Worm (Caenorhabditis elegans) whole organism, late embryonic: ENCODE results near the gene Y105C5B.25.

Source experiments
- F13H6.1 ChIP-seq: sonication (generic microtip); optimal IDR thresholded peaks from 2 replicates; lab custom pipeline; 2016; ENCODE audit warnings: missing genetic modification characterization, missing compliant biosample characterization
- K02D7.2 ChIP-seq: sonication (generic microtip); optimal IDR thresholded peaks from 2 replicates; lab custom pipeline; 2017; ENCODE audit warnings: mild to moderate bottlenecking, missing genetic modification characterization, missing compliant biosample characterization
- ahr-1 ChIP-seq: sonication (generic microtip); optimal IDR thresholded peaks from 2 replicates; lab custom pipeline; 2016; ENCODE audit warnings: missing genetic modification characterization, missing compliant biosample characterization
- ama-1 ChIP-seq: fragments of 150-350 bp; optimal IDR thresholded peaks from 2 replicates; lab custom pipeline; 2014
- ceh-18 ChIP-seq: sonication (generic microtip); optimal IDR thresholded peaks from 2 replicates; lab custom pipeline; 2016; ENCODE audit warnings: missing genetic modification characterization, missing compliant biosample characterization
- ceh-19 ChIP-seq: fragments of 200-800 bp; sonication (Bioruptor generic); optimal IDR thresholded peaks from 2 replicates; lab custom pipeline; 2018; ENCODE audit warnings: mild to moderate bottlenecking, missing genetic modification characterization, missing compliant biosample characterization
- ceh-2 ChIP-seq: sonication (generic microtip); optimal IDR thresholded peaks from 2 replicates; lab custom pipeline; 2016; ENCODE audit warnings: missing genotype, missing genetic modification characterization, missing compliant biosample characterization
- ceh-22 ChIP-seq: sonication (generic microtip); optimal IDR thresholded peaks from 2 replicates; lab custom pipeline; 2017; ENCODE audit warnings: missing biosample characterization, missing genetic modification characterization
- ceh-24 ChIP-seq: sonication (generic microtip); optimal IDR thresholded peaks from 2 replicates; lab custom pipeline; 2016; ENCODE audit warnings: mild to moderate bottlenecking, missing genetic modification characterization, missing compliant biosample characterization
- ceh-31 ChIP-seq: sonication (generic microtip); optimal IDR thresholded peaks from 2 replicates; lab custom pipeline; 2016; ENCODE audit warnings: missing genetic modification characterization, missing compliant biosample characterization
- ceh-34 ChIP-seq: sonication (generic microtip); optimal IDR thresholded peaks from 2 replicates; lab custom pipeline; 2016; ENCODE audit warnings: mild to moderate bottlenecking, missing genetic modification characterization, missing compliant biosample characterization
- ceh-48 ChIP-seq: sonication (generic microtip); optimal IDR thresholded peaks from 2 replicates; lab custom pipeline; 2016; ENCODE audit warnings: missing genetic modification characterization, inconsistent platforms, missing compliant biosample characterization
- ceh-6 ChIP-seq: fragments of 200-800 bp; sonication (Bioruptor generic); optimal IDR thresholded peaks from 2 replicates; lab custom pipeline; 2018; ENCODE audit warnings: mild to moderate bottlenecking, missing genetic modification characterization, missing compliant biosample characterization
- ceh-9 ChIP-seq: sonication (generic microtip); optimal IDR thresholded peaks from 2 replicates; lab custom pipeline; 2016; ENCODE audit warnings: mild to moderate bottlenecking, missing genetic modification characterization, inconsistent platforms, missing compliant biosample characterization
- dmd-4 ChIP-seq: sonication (generic microtip); optimal IDR thresholded peaks from 2 replicates; lab custom pipeline; 2016; ENCODE audit warnings: borderline replicate concordance, missing genetic modification characterization, missing compliant biosample characterization
- dve-1 ChIP-seq: sonication (generic microtip); optimal IDR thresholded peaks from 2 replicates; lab custom pipeline; 2017; ENCODE audit warnings: antibody characterized with exemption, mild to moderate bottlenecking, missing genetic modification characterization, missing compliant biosample characterization
- elt-4 ChIP-seq: sonication (generic microtip); optimal IDR thresholded peaks from 2 replicates; lab custom pipeline; 2016; ENCODE audit warnings: missing genetic modification characterization, missing compliant biosample characterization
- fax-1 ChIP-seq: sonication (generic microtip); optimal IDR thresholded peaks from 2 replicates; lab custom pipeline; 2016; ENCODE audit warnings: missing genotype, missing genetic modification characterization, missing compliant biosample characterization
- fkh-10 ChIP-seq: fragments of 150-350 bp; optimal IDR thresholded peaks from 2 replicates; lab custom pipeline; 2014; ENCODE audit warnings: missing biosample characterization, missing genetic modification reagents, missing genetic modification characterization
- hlh-30 ChIP-seq: sonication (generic microtip); optimal IDR thresholded peaks from 2 replicates; lab custom pipeline; 2017; ENCODE audit warnings: antibody characterized with exemption, missing genetic modification characterization, missing compliant biosample characterization; ENCODE audit not compliant: insufficient read depth
- lim-6 ChIP-seq: sonication (generic microtip); optimal IDR thresholded peaks from 2 replicates; lab custom pipeline; 2016; ENCODE audit warnings: missing genetic modification characterization, missing compliant biosample characterization
- lin-11 ChIP-seq: fragments of 200-800 bp; sonication (Bioruptor generic); optimal IDR thresholded peaks from 2 replicates; lab custom pipeline; 2018; ENCODE audit warnings: mild to moderate bottlenecking, missing genetic modification characterization, missing compliant biosample characterization
- nfya-1 ChIP-seq: sonication (generic microtip); optimal IDR thresholded peaks from 2 replicates; lab custom pipeline; 2017; ENCODE audit warnings: missing genetic modification characterization, mild to moderate bottlenecking, missing compliant biosample characterization, antibody characterized with exemption, moderate library complexity
- nhr-232 ChIP-seq: sonication (generic microtip); optimal IDR thresholded peaks from 2 replicates; lab custom pipeline; 2016; ENCODE audit warnings: missing genetic modification characterization, missing compliant biosample characterization
- pag-3 ChIP-seq: sonication (generic microtip); optimal IDR thresholded peaks from 2 replicates; lab custom pipeline; 2016; ENCODE audit warnings: missing compliant biosample characterization, missing genetic modification characterization, borderline replicate concordance
- pat-9 ChIP-seq: fragments of 200-800 bp; sonication (Bioruptor generic); optimal IDR thresholded peaks from 2 replicates; lab custom pipeline; 2018; ENCODE audit warnings: mild to moderate bottlenecking, missing genetic modification characterization, moderate library complexity, missing compliant biosample characterization
- pax-1 ChIP-seq: fragments of 150-350 bp; optimal IDR thresholded peaks from 2 replicates; lab custom pipeline; 2014; ENCODE audit warnings: missing biosample characterization, missing genetic modification characterization
- pha-2 ChIP-seq: sonication (generic microtip); optimal IDR thresholded peaks from 2 replicates; lab custom pipeline; 2017; ENCODE audit warnings: mild to moderate bottlenecking, missing genetic modification characterization, missing compliant biosample characterization
- pros-1 ChIP-seq: fragments of 150-350 bp; optimal IDR thresholded peaks from 2 replicates; lab custom pipeline; 2014; ENCODE audit warnings: missing biosample characterization, missing genetic modification reagents, missing genetic modification characterization
- ref-2 ChIP-seq: sonication (generic microtip); optimal IDR thresholded peaks from 2 replicates; lab custom pipeline; 2016; ENCODE audit warnings: missing genetic modification characterization, missing compliant biosample characterization
- sox-2 ChIP-seq: fragments of 200-800 bp; sonication (Bioruptor generic); IDR thresholded peaks from 2 replicates; pipeline ENCODE4 v1.3.6; 2022; ENCODE audit warnings: missing genetic modification reagents, missing genetic modification characterization, missing compliant biosample characterization
- sox-4 ChIP-seq: sonication (generic microtip); optimal IDR thresholded peaks from 2 replicates; lab custom pipeline; 2017; ENCODE audit warnings: mild to moderate bottlenecking, missing genetic modification characterization, inconsistent platforms, missing compliant biosample characterization
- tbx-7 ChIP-seq: sonication (generic microtip); optimal IDR thresholded peaks from 2 replicates; lab custom pipeline; 2016; ENCODE audit warnings: missing genotype, missing genetic modification characterization, missing compliant biosample characterization
- ttx-3 ChIP-seq: sonication (generic microtip); optimal IDR thresholded peaks from 2 replicates; lab custom pipeline; 2016; ENCODE audit warnings: missing genetic modification reagents, missing genetic modification characterization, missing compliant biosample characterization
- unc-3 ChIP-seq, 2 experiments: fragments of 200-800 bp in 1 of 2; sonication (Bioruptor generic) in 1 of 2; sonication (generic microtip) in 1 of 2; conservative IDR thresholded peaks in 1 of 2; optimal IDR thresholded peaks in 1 of 2; 2 replicates each; pipeline versions ENCODE4 v1.3.6 to Lab custom; 2016 to 2022; ENCODE audit warnings: missing compliant biosample characterization in 2 of 2, missing genetic modification characterization in 2 of 2, missing genetic modification reagents in 1 of 2
- unc-86 ChIP-seq: sonication (generic microtip); optimal IDR thresholded peaks from 2 replicates; lab custom pipeline; 2016; ENCODE audit warnings: missing genetic modification characterization, missing compliant biosample characterization

Gene Y105C5B.25

ce11 chrIV:16138765-16139164 is 8.2 kb downstream of the Y105C5B.25 start:
- no peak for TF ChIP-seq unc-3 (GFP tag; conservative IDR thresholded peaks at IDR 0.05; lab: Robert Waterston, UW)
- no peak for TF ChIP-seq unc-3 (tag; optimal IDR thresholded peaks at IDR 0.05; lab: Kevin White, UChicago)
- no peak for TF ChIP-seq K02D7.2 (tag; lab: Kevin White, UChicago)
- TF ChIP-seq ceh-2 (tag; lab: Kevin White, UChicago), result no peak
- TF ChIP-seq fax-1 (tag; lab: Kevin White, UChicago), result no peak
- TF ChIP-seq ceh-24, result no peak
- TF ChIP-seq nfya-1 (tag; lab: Kevin White, UChicago), result no peak
- no peak for TF ChIP-seq F13H6.1 (tag; lab: Kevin White, UChicago)
- TF ChIP-seq lin-11 (tag; lab: Kevin White, UChicago), result no peak
- TF ChIP-seq fkh-10 (GFP tag; lab: Kevin White, UChicago), result no peak
- no peak for TF ChIP-seq pha-2 (tag; lab: Kevin White, UChicago)

DNA sequence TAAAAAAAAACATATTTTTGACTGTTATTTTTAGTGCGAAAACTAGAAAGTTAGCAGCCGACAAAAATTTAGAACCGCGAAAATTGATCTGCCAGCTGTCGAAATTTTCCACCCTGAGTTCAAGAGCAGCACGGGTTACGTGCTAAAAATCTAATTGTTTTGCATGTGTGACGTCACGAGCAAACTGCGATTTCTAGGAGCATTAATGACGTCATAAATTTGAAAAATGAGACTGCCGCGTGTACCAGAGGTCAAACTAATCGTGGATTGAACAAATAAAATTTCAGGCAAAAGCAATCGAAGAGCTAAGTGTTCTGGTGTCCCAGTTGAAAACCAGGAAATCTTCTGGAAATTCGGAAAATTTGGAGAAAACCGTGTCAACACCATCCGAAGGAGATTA is 13.2 kb downstream of the Y105C5B.25 start:
- TF ChIP-seq nhr-232 (no peak), ceh-2 (tag; lab: Kevin White, UChicago) (no peak), F13H6.1 (tag; lab: Kevin White, UChicago) (no peak), sox-4 (tag; lab: Kevin White, UChicago) (no peak)

- TF ChIP-seq hlh-30 (no peak), ama-1 (no peak), ceh-6 (no peak), ceh-31 (tag; lab: Kevin White, UChicago) (no peak), ceh-2 (tag; lab: Kevin White, UChicago) (no peak), pat-9 (tag; lab: Kevin White, UChicago) (no peak), unc-86 (tag; lab: Kevin White, UChicago) (no peak), ceh-48 (tag; lab: Kevin White, UChicago) (no peak), K02D7.2 (tag; lab: Kevin White, UChicago) (no peak), fkh-10 (GFP tag; lab: Kevin White, UChicago) (no peak), pag-3 (no peak), ceh-19 (GFP tag; lab: Kevin White, UChicago) (no peak), dmd-4 (no peak), sox-2 (GFP tag; lab: Robert Waterston, UW) (no peak)
- TF ChIP-seq, all 69 proteins: peak for 0
Measured at ce11 chrIV:16132164-16132563, 14.8 kb downstream of the Y105C5B.25 start, which contains the start of gene hlh-32. Gene hlh-32, plus strand, starts transcription at chrIV:16132464.

- TF ChIP-seq fkh-10 (GFP tag; lab: Kevin White, UChicago), result no peak
- TF ChIP-seq nfya-1 (tag; lab: Kevin White, UChicago), result no peak
- no peak for TF ChIP-seq pax-1 (tag; lab: Kevin White, UChicago)
- TF ChIP-seq pros-1, result no peak
- no peak for TF ChIP-seq ceh-24
- TF ChIP-seq ahr-1 (tag; lab: Kevin White, UChicago), result no peak
- TF ChIP-seq ceh-34 (tag; lab: Kevin White, UChicago), result no peak
- no peak for TF ChIP-seq ref-2 (tag; lab: Kevin White, UChicago)
- no peak for TF ChIP-seq ceh-6
- no peak for TF ChIP-seq ceh-9 (tag; lab: Kevin White, UChicago)
- TF ChIP-seq ceh-22 (tag; lab: Kevin White, UChicago), result no peak
- no peak for TF ChIP-seq ttx-3 (tag; lab: Kevin White, UChicago)
- no peak for TF ChIP-seq tbx-7 (tag; lab: Kevin White, UChicago)
- no peak for TF ChIP-seq lim-6 (tag; lab: Kevin White, UChicago)
- no peak for TF ChIP-seq ceh-19 (GFP tag; lab: Kevin White, UChicago)
- TF ChIP-seq elt-4 (tag; lab: Kevin White, UChicago), result no peak
- no peak for TF ChIP-seq dve-1
- no peak for TF ChIP-seq unc-3 (GFP tag; conservative IDR thresholded peaks at IDR 0.05; lab: Robert Waterston, UW)
- no peak for TF ChIP-seq unc-3 (tag; optimal IDR thresholded peaks at IDR 0.05; lab: Kevin White, UChicago)
- TF ChIP-seq ceh-18 (tag; lab: Kevin White, UChicago), result no peak
Measured at ce11 chrIV:16125777-16126176, 21.2 kb downstream of the Y105C5B.25 start.
